Worm (Caenorhabditis elegans) whole organism, mixed stage, embryonic: ENCODE results near the gene F21C10.6.

ENCODE experiments used
- M03D4.4 ChIP-seq: sonication (generic microtip); optimal IDR thresholded peaks from 2 replicates; lab custom pipeline; 2017; ENCODE audit warnings: mild to moderate bottlenecking, missing genetic modification characterization, missing compliant biosample characterization
- bed-3 ChIP-seq: fragments of 200-800 bp; sonication (Bioruptor generic); optimal IDR thresholded peaks from 3 replicates; lab custom pipeline; 2018; ENCODE audit warnings: mild to moderate bottlenecking, missing genetic modification characterization, moderate library complexity, missing compliant biosample characterization
- blmp-1 ChIP-seq: fragments of 150-350 bp; optimal IDR thresholded peaks from 2 replicates; lab custom pipeline; 2014; ENCODE audit warnings: missing biosample characterization, missing genetic modification characterization
- ceh-43 ChIP-seq: fragments of 200-800 bp; sonication (Bioruptor generic); optimal IDR thresholded peaks from 2 replicates; lab custom pipeline; 2018; ENCODE audit warnings: mild to moderate bottlenecking, missing genetic modification characterization, moderate library complexity, missing compliant biosample characterization
- ceh-83 ChIP-seq: fragments of 200-800 bp; sonication (Bioruptor generic); optimal IDR thresholded peaks from 2 replicates; lab custom pipeline; 2018; ENCODE audit warnings: mild to moderate bottlenecking, missing genetic modification characterization, missing compliant biosample characterization
- ces-1 ChIP-seq: fragments of 150-350 bp; optimal IDR thresholded peaks from 2 replicates; lab custom pipeline; 2014; ENCODE audit warnings: missing biosample characterization, missing genetic modification reagents, missing genetic modification characterization
- drap-1 ChIP-seq: fragments of 200-800 bp; sonication (Bioruptor generic); optimal IDR thresholded peaks from 3 replicates; lab custom pipeline; 2018; ENCODE audit warnings: mild to moderate bottlenecking, missing genetic modification characterization, missing compliant biosample characterization
- elt-1 ChIP-seq: sonication (generic microtip); optimal IDR thresholded peaks from 2 replicates; lab custom pipeline; 2017; ENCODE audit warnings: missing genetic modification characterization, mild to moderate bottlenecking, missing compliant biosample characterization, antibody characterized with exemption, moderate library complexity, borderline replicate concordance; ENCODE audit not compliant: insufficient read depth
- flh-1 ChIP-seq: fragments of 200-800 bp; sonication (Bioruptor generic); optimal IDR thresholded peaks from 2 replicates; lab custom pipeline; 2018; ENCODE audit warnings: mild to moderate bottlenecking, missing genetic modification characterization, moderate library complexity, missing compliant biosample characterization
- hlh-1 ChIP-seq: fragments of 150-350 bp; optimal IDR thresholded peaks from 2 replicates; lab custom pipeline; 2014; ENCODE audit warnings: missing biosample characterization, missing genetic modification reagents, missing genetic modification characterization
- lin-13 ChIP-seq: fragments of 150-350 bp; optimal IDR thresholded peaks from 2 replicates; lab custom pipeline; 2014; ENCODE audit warnings: missing biosample characterization, missing genetic modification characterization
- lin-32 ChIP-seq: fragments of 200-800 bp; sonication (Bioruptor generic); optimal IDR thresholded peaks from 2 replicates; lab custom pipeline; 2018; ENCODE audit warnings: mild to moderate bottlenecking, missing genetic modification characterization, missing compliant biosample characterization
- lsy-2 ChIP-seq: fragments of 150-350 bp; optimal IDR thresholded peaks from 2 replicates; lab custom pipeline; 2014; ENCODE audit warnings: missing biosample characterization, missing genetic modification characterization
- mab-5 ChIP-seq: fragments of 150-350 bp; optimal IDR thresholded peaks from 2 replicates; lab custom pipeline; 2014; ENCODE audit warnings: missing biosample characterization, missing genetic modification characterization
- mep-1 ChIP-seq: fragments of 150-350 bp; optimal IDR thresholded peaks from 2 replicates; lab custom pipeline; 2017; ENCODE audit warnings: missing biosample characterization, missing genetic modification reagents, missing genetic modification characterization, inconsistent platforms
- nhr-12 ChIP-seq: fragments of 150-350 bp; optimal IDR thresholded peaks from 2 replicates; lab custom pipeline; 2014; ENCODE audit warnings: missing biosample characterization, missing genetic modification characterization
- nhr-2 ChIP-seq: fragments of 150-350 bp; optimal IDR thresholded peaks from 2 replicates; lab custom pipeline; 2014; ENCODE audit warnings: missing biosample characterization, missing genetic modification characterization
- nhr-237 ChIP-seq: fragments of 150-350 bp; optimal IDR thresholded peaks from 2 replicates; lab custom pipeline; 2014; ENCODE audit warnings: missing biosample characterization, missing genetic modification characterization
- nhr-28 ChIP-seq: fragments of 150-350 bp; optimal IDR thresholded peaks from 2 replicates; lab custom pipeline; 2014; ENCODE audit warnings: missing biosample characterization, missing genetic modification characterization
- nhr-76 ChIP-seq: sonication (generic microtip); optimal IDR thresholded peaks from 2 replicates; lab custom pipeline; 2017; ENCODE audit warnings: missing biosample characterization, missing genetic modification characterization
- pha-4 ChIP-seq: fragments of 150-350 bp; optimal IDR thresholded peaks from 2 replicates; lab custom pipeline; 2018; ENCODE audit warnings: missing biosample characterization, missing genetic modification reagents, missing genetic modification characterization
- sem-2 ChIP-seq: fragments of 200-800 bp; sonication (Bioruptor generic); optimal IDR thresholded peaks from 2 replicates; lab custom pipeline; 2018; ENCODE audit warnings: mild to moderate bottlenecking, missing genetic modification characterization, missing compliant biosample characterization
- snpc-4 ChIP-seq: fragments of 150-350 bp; optimal IDR thresholded peaks from 2 replicates; lab custom pipeline; 2014; ENCODE audit warnings: missing biosample characterization, missing genetic modification characterization
- sptf-1 ChIP-seq: sonication (generic microtip); optimal IDR thresholded peaks from 2 replicates; lab custom pipeline; 2017; ENCODE audit warnings: mild to moderate bottlenecking, missing genetic modification characterization, moderate library complexity, missing compliant biosample characterization
- tbx-8 ChIP-seq: fragments of 200-800 bp; sonication (Bioruptor generic); optimal IDR thresholded peaks from 2 replicates; lab custom pipeline; 2018; ENCODE audit warnings: mild to moderate bottlenecking, missing genetic modification characterization, moderate library complexity, missing compliant biosample characterization
- unc-120 ChIP-seq: sonication (generic microtip); optimal IDR thresholded peaks from 2 replicates; lab custom pipeline; 2017; ENCODE audit warnings: missing genetic modification characterization, missing compliant biosample characterization; ENCODE audit not compliant: poor library complexity, severe bottlenecking
- unc-62 ChIP-seq: fragments of 150-350 bp; optimal IDR thresholded peaks from 2 replicates; lab custom pipeline; 2014; ENCODE audit warnings: missing biosample characterization, missing genetic modification reagents, missing genetic modification characterization

F21C10.6 gene

DNA sequence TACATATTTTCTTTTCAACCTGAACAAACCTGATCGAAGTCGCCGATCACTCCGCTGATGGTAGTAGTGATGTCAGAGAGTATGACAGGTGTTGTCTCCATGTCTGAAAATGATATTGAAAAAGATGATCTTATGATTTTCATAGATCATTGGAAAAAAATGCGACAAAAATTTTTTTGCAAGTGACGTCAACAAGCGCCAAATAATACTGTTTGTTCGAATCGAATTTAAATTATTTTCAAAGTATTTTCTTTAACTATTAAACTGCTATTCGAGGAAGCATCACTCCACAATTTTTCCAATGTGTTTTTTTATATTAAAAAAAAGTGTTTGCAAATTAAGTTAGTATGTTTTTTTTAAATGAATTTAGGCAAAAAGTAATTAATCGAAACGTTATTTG is 13.3 kb downstream of the F21C10.6 start, which contains the start of gene pitr-2:
Gene pitr-2 (minus strand): TSS at position 101 of the 400 bp plus-strand sequence.
- no peak for TF ChIP-seq unc-120
- TF ChIP-seq hlh-1 (tag; lab: Kevin White, UChicago) = no peak
- TF ChIP-seq lin-32 (GFP tag; lab: Kevin White, UChicago) = no peak
- TF ChIP-seq ces-1 (GFP tag; lab: Kevin White, UChicago) = no peak
- no peak for TF ChIP-seq pha-4
- TF ChIP-seq bed-3 = no peak
- TF ChIP-seq nhr-237 (tag; lab: Kevin White, UChicago) = no peak
- TF ChIP-seq nhr-28 (tag; lab: Kevin White, UChicago) = no peak
- TF ChIP-seq sem-2 (GFP tag; lab: Kevin White, UChicago) = no peak
- TF ChIP-seq unc-62 = no peak
- TF ChIP-seq lin-13 (tag; lab: Kevin White, UChicago) = no peak
- TF ChIP-seq tbx-8 (GFP tag; lab: Kevin White, UChicago) = no peak
- TF ChIP-seq mab-5 (tag; lab: Kevin White, UChicago) = no peak
- TF ChIP-seq sptf-1 (tag; lab: Kevin White, UChicago) = no peak
- no peak for TF ChIP-seq ceh-43

ce11 chrV:9141297-9141696 is 17.0 kb downstream of the F21C10.6 start, which contains the start of gene pitr-3:
pitr-3 (minus strand) TSS chrV:9141397.
- TF ChIP-seq tbx-8 (GFP tag; lab: Kevin White, UChicago) (no peak), nhr-12 (tag; lab: Kevin White, UChicago) (no peak), sem-2 (GFP tag; lab: Kevin White, UChicago) (no peak), nhr-28 (tag; lab: Kevin White, UChicago) (no peak), drap-1 (no peak), ces-1 (GFP tag; lab: Kevin White, UChicago) (no peak), blmp-1 (no peak), mep-1 (tag; lab: Kevin White, UChicago) (no peak), lsy-2 (tag; lab: Kevin White, UChicago) (no peak), ceh-43 (no peak), nhr-237 (tag; lab: Kevin White, UChicago) (no peak), unc-120 (no peak), ceh-83 (GFP tag; lab: Kevin White, UChicago) (no peak), unc-62 (no peak), pha-4 (no peak), nhr-2 (tag; lab: Kevin White, UChicago) (no peak), elt-1 (no peak), snpc-4 (no peak)

DNA sequence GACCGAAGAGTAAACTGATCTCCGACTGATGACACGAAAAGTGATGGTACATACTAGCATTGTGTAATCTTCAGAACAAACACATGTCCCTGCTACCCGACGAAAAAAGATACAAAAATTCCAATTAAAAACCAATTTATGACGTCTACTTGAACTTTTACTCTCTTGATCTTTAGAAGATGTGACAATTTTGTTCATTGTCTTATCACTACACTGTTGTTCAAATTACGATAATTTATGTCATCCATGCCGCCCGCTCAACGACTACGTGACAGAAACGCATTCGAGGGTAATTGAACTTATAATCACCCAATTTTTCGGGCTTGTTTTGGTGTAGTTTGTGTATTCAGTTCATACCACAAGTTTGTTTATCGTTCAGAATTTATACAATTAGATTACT is 19.6 kb downstream of the F21C10.6 start:
- TF ChIP-seq M03D4.4 = no peak
- no peak for TF ChIP-seq nhr-76 (tag; lab: Kevin White, UChicago)

- TF ChIP-seq lsy-2 (tag; lab: Kevin White, UChicago) = no peak
- TF ChIP-seq mep-1 (tag; lab: Kevin White, UChicago) = no peak
- TF ChIP-seq flh-1 (GFP tag; lab: Kevin White, UChicago) = no peak
- no peak for TF ChIP-seq nhr-12 (tag; lab: Kevin White, UChicago)
- TF ChIP-seq lin-13 (tag; lab: Kevin White, UChicago) = no peak
- TF ChIP-seq tbx-8 (GFP tag; lab: Kevin White, UChicago) = no peak
- TF ChIP-seq sptf-1 (tag; lab: Kevin White, UChicago) = no peak
- TF ChIP-seq ces-1 (GFP tag; lab: Kevin White, UChicago) = no peak
- TF ChIP-seq nhr-76 (tag; lab: Kevin White, UChicago) = no peak
- TF ChIP-seq M03D4.4 = no peak
- no peak for TF ChIP-seq nhr-237 (tag; lab: Kevin White, UChicago)
- TF ChIP-seq ceh-83 (GFP tag; lab: Kevin White, UChicago) = no peak
- TF ChIP-seq ceh-43 = no peak
Observed at ce11 chrV:9146196-9146595, 21.9 kb downstream of the F21C10.6 start.

- TF ChIP-seq sem-2 (GFP tag; lab: Kevin White, UChicago) = no peak
- TF ChIP-seq elt-1 = peak; percentile 72
Observed at ce11 chrV:9146849-9147557, 22.7 kb downstream of the F21C10.6 start, which contains the start of gene spl-2. spl-2 (minus strand) TSS chrV:9146899.

DNA sequence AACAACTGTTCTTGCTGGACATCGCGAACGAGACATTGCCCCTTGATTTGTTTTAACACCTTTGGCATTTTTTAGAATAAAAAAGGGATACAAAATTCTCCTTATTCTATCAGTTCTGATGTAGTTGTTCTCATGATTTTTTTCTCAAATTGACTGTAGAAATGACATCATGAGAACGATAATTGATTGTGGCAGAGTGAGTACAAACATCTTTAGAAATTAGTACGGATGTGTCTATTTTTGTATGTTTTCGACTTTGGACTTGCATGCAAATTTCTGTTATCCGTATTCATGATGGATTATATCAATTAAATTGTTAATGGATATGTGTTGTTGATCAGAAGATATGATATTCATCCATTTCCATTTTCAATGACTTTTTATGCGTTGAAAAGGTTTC is 23.9 kb downstream of the F21C10.6 start:
- no peak for TF ChIP-seq ces-1 (GFP tag; lab: Kevin White, UChicago)
- TF ChIP-seq, all 35 proteins: peak for 0
